Fruit fly (Drosophila melanogaster) whole organism, embryonic: ENCODE data around the gene Pgcl.
A peak's percentile ranks its signal among the peaks of the same experiment; 100 is the strongest.

Source experiments
- Antp ChIP-seq: fragments of 200-800 bp; sonication (Bioruptor generic); optimal IDR thresholded peaks from 3 replicates; lab custom pipeline; 2016; ENCODE audit warnings: missing biosample characterization, missing genetic modification characterization
- Atf3 ChIP-seq: fragments of 200-800 bp; sonication (Bioruptor generic); optimal IDR thresholded peaks from 3 replicates; lab custom pipeline; 2016; ENCODE audit warnings: missing biosample characterization, missing genetic modification characterization
- CG10267 ChIP-seq: fragments of 200-800 bp; sonication (Bioruptor generic); optimal IDR thresholded peaks from 2 replicates; lab custom pipeline; 2018; ENCODE audit warnings: missing biosample characterization, mild to moderate bottlenecking, missing genetic modification characterization, moderate library complexity
- CG10321 ChIP-seq: fragments of 200-800 bp; sonication (Bioruptor generic); IDR thresholded peaks from 2 replicates; pipeline ENCODE4 v1.3.6; 2022; ENCODE audit warnings: missing biosample characterization, missing genetic modification characterization
- CG10654 ChIP-seq: fragments of 200-800 bp; sonication (Bioruptor generic); optimal IDR thresholded peaks from 2 replicates; lab custom pipeline; 2016; ENCODE audit warnings: missing biosample characterization, missing genetic modification characterization
- CG10979 ChIP-seq: fragments of 200-800 bp; sonication (Bioruptor generic); optimal IDR thresholded peaks from 2 replicates; lab custom pipeline; 2018; ENCODE audit warnings: missing biosample characterization, mild to moderate bottlenecking, missing genetic modification characterization, moderate library complexity
- CG12219 ChIP-seq: fragments of 200-800 bp; sonication (Bioruptor generic); optimal IDR thresholded peaks from 3 replicates; lab custom pipeline; 2018; ENCODE audit warnings: missing biosample characterization, mild to moderate bottlenecking, missing genetic modification characterization
- CG14710 ChIP-seq: fragments of 200-800 bp; sonication (Bioruptor generic); optimal IDR thresholded peaks from 3 replicates; lab custom pipeline; 2019; ENCODE audit warnings: missing biosample characterization, mild to moderate bottlenecking, missing genetic modification characterization, moderate library complexity
- CG15011 ChIP-seq: fragments of 200-800 bp; sonication (Bioruptor generic); optimal IDR thresholded peaks from 3 replicates; lab custom pipeline; 2018; ENCODE audit warnings: missing biosample characterization, mild to moderate bottlenecking, missing genetic modification characterization
- CG15479 ChIP-seq: fragments of 200-800 bp; sonication (Bioruptor generic); optimal IDR thresholded peaks from 3 replicates; lab custom pipeline; 2019; ENCODE audit warnings: missing biosample characterization, mild to moderate bottlenecking, missing genetic modification characterization, moderate library complexity
- CG15696 ChIP-seq: fragments of 200-800 bp; sonication (Bioruptor generic); optimal IDR thresholded peaks from 2 replicates; lab custom pipeline; 2019; ENCODE audit warnings: missing biosample characterization, mild to moderate bottlenecking, missing genetic modification characterization, moderate library complexity
- CG16815 ChIP-seq: fragments of 200-800 bp; sonication (Bioruptor generic); optimal IDR thresholded peaks from 3 replicates; lab custom pipeline; 2017; ENCODE audit warnings: missing biosample characterization, mild to moderate bottlenecking, missing genetic modification characterization
- CG17361 ChIP-seq: fragments of 200-800 bp; sonication (Bioruptor generic); IDR thresholded peaks from 3 replicates; pipeline ENCODE4 v1.3.6; 2022; ENCODE audit warnings: missing biosample characterization, missing genetic modification characterization
- CG18262 ChIP-seq: fragments of 200-800 bp; optimal IDR thresholded peaks from 3 replicates; lab custom pipeline; 2019; ENCODE audit warnings: missing biosample characterization, mild to moderate bottlenecking, missing genetic modification characterization, moderate library complexity
- CG1832 ChIP-seq: fragments of 200-800 bp; sonication (Bioruptor generic); optimal IDR thresholded peaks from 2 replicates; lab custom pipeline; 2017; ENCODE audit warnings: missing biosample characterization, mild to moderate bottlenecking, missing genetic modification characterization, inconsistent platforms
- CG18619 ChIP-seq: fragments of 200-800 bp; sonication (Bioruptor generic); optimal IDR thresholded peaks from 3 replicates; lab custom pipeline; 2017; ENCODE audit warnings: missing biosample characterization, mild to moderate bottlenecking, missing genetic modification characterization
- CG2712 ChIP-seq: fragments of 200-800 bp; optimal IDR thresholded peaks from 3 replicates; lab custom pipeline; 2019; ENCODE audit warnings: missing biosample characterization, mild to moderate bottlenecking, missing genetic modification characterization, moderate library complexity
- CG3407 ChIP-seq: fragments of 200-800 bp; sonication (Bioruptor generic); optimal IDR thresholded peaks from 2 replicates; lab custom pipeline; 2018; ENCODE audit warnings: missing biosample characterization, mild to moderate bottlenecking, missing genetic modification characterization
- CG4617 ChIP-seq: fragments of 200-800 bp; sonication (Bioruptor generic); optimal IDR thresholded peaks from 3 replicates; lab custom pipeline; 2016; ENCODE audit warnings: missing biosample characterization, missing genetic modification characterization, borderline replicate concordance
- CG5953 ChIP-seq: fragments of 200-800 bp; sonication (Bioruptor generic); IDR thresholded peaks from 2 replicates; pipeline ENCODE4 v1.3.6; 2022; ENCODE audit warnings: missing biosample characterization, missing genetic modification characterization
- CG7357 ChIP-seq: fragments of 200-800 bp; sonication (Bioruptor generic); IDR thresholded peaks from 3 replicates; pipeline ENCODE4 v1.3.6; 2022; ENCODE audit warnings: missing biosample characterization, missing genetic modification characterization
- CG7745 ChIP-seq: fragments of 200-800 bp; sonication (Bioruptor generic); optimal IDR thresholded peaks from 2 replicates; lab custom pipeline; 2018; ENCODE audit warnings: missing biosample characterization, mild to moderate bottlenecking, missing genetic modification characterization, moderate library complexity
- CG9727 ChIP-seq: fragments of 200-800 bp; sonication (Bioruptor generic); optimal IDR thresholded peaks from 3 replicates; lab custom pipeline; 2017; ENCODE audit warnings: missing biosample characterization, mild to moderate bottlenecking, missing genetic modification characterization
- D19A ChIP-seq: fragments of 200-800 bp; optimal IDR thresholded peaks from 3 replicates; lab custom pipeline; 2019; ENCODE audit warnings: missing biosample characterization, mild to moderate bottlenecking, missing genetic modification characterization, moderate library complexity
- Dip3 ChIP-seq: fragments of 200-800 bp; sonication (Bioruptor generic); optimal IDR thresholded peaks from 3 replicates; lab custom pipeline; 2016; ENCODE audit warnings: missing biosample characterization, missing genetic modification characterization
- Ets97D ChIP-seq: fragments of 200-800 bp; sonication (Bioruptor generic); optimal IDR thresholded peaks from 3 replicates; lab custom pipeline; 2016; ENCODE audit warnings: missing biosample characterization, missing genetic modification characterization
- Gsc ChIP-seq: fragments of 200-800 bp; sonication (Bioruptor generic); IDR thresholded peaks from 2 replicates; pipeline ENCODE4 v1.3.6; 2022; ENCODE audit warnings: missing biosample characterization, missing genetic modification characterization
- HmgZ ChIP-seq: fragments of 200-800 bp; sonication (Bioruptor generic); optimal IDR thresholded peaks from 2 replicates; lab custom pipeline; 2018; ENCODE audit warnings: missing biosample characterization, mild to moderate bottlenecking, missing genetic modification characterization
- Hmx ChIP-seq: fragments of 200-800 bp; sonication (Bioruptor generic); optimal IDR thresholded peaks from 2 replicates; lab custom pipeline; 2016; ENCODE audit warnings: missing biosample characterization, missing genetic modification characterization
- Hr78 ChIP-seq, 2 experiments: fragments of 200-800 bp in 1 of 2; fragments of >200 bp in 1 of 2; sonication (Bioruptor generic) in 1 of 2; optimal IDR thresholded peaks; 2 replicates each; lab custom pipeline; 2017 to 2019; ENCODE audit warnings: missing biosample characterization in 2 of 2, missing genetic modification characterization in 2 of 2, mild to moderate bottlenecking in 1 of 2, moderate library complexity in 1 of 2
- Jarid2 ChIP-seq: fragments of 200-800 bp; sonication (Bioruptor generic); optimal IDR thresholded peaks from 3 replicates; lab custom pipeline; 2017; ENCODE audit warnings: mild to moderate bottlenecking, missing biosample characterization, missing genetic modification reagents, missing genetic modification characterization
- NFAT ChIP-seq: fragments of 200-800 bp; sonication (Bioruptor generic); IDR thresholded peaks from 2 replicates; pipeline ENCODE4 v1.3.6; 2022; ENCODE audit warnings: missing biosample characterization, missing genetic modification characterization
- Oli ChIP-seq: fragments of 200-800 bp; sonication (Bioruptor generic); optimal IDR thresholded peaks from 2 replicates; lab custom pipeline; 2018; ENCODE audit warnings: missing biosample characterization, mild to moderate bottlenecking, missing genetic modification characterization, moderate library complexity
- Pdp1 ChIP-seq, 2 experiments: fragments of 200-800 bp; sonication (Bioruptor generic); optimal IDR thresholded peaks; 3 replicates each; lab custom pipeline; 2016; ENCODE audit warnings: missing biosample characterization in 2 of 2, missing genetic modification characterization in 2 of 2, mild to moderate bottlenecking in 1 of 2, moderate library complexity in 1 of 2
- Sox100B ChIP-seq: fragments of 200-800 bp; sonication (Bioruptor generic); optimal IDR thresholded peaks from 3 replicates; lab custom pipeline; 2018; ENCODE audit warnings: missing biosample characterization, mild to moderate bottlenecking, missing genetic modification characterization
- Vsx1 ChIP-seq: fragments of 200-800 bp; sonication (Bioruptor generic); optimal IDR thresholded peaks from 2 replicates; lab custom pipeline; 2017; ENCODE audit warnings: missing biosample characterization, mild to moderate bottlenecking, missing genetic modification characterization, missing genetic modification reagents
- dmrt11E ChIP-seq: fragments of 200-800 bp; sonication (Bioruptor generic); optimal IDR thresholded peaks from 3 replicates; lab custom pipeline; 2018; ENCODE audit warnings: missing biosample characterization, mild to moderate bottlenecking, missing genetic modification characterization, moderate library complexity
- gcm ChIP-seq: fragments of 200-800 bp; sonication (Bioruptor generic); optimal IDR thresholded peaks from 2 replicates; lab custom pipeline; 2019; ENCODE audit warnings: missing biosample characterization, mild to moderate bottlenecking, missing genetic modification characterization, moderate library complexity
- gem ChIP-seq: fragments of 200-800 bp; sonication (Bioruptor generic); optimal IDR thresholded peaks from 2 replicates; lab custom pipeline; 2019; ENCODE audit warnings: missing biosample characterization, mild to moderate bottlenecking, missing genetic modification characterization, moderate library complexity
- ind ChIP-seq: fragments of 200-800 bp; sonication (Bioruptor generic); optimal IDR thresholded peaks from 3 replicates; lab custom pipeline; 2016; ENCODE audit warnings: missing biosample characterization, missing genetic modification characterization
- lab ChIP-seq: fragments of 200-800 bp; sonication (Bioruptor generic); optimal IDR thresholded peaks from 3 replicates; lab custom pipeline; 2017; ENCODE audit warnings: missing biosample characterization, missing genetic modification characterization, mild to moderate bottlenecking, moderate library complexity, missing genetic modification reagents
- lmd ChIP-seq: fragments of 200-800 bp; sonication (Bioruptor generic); IDR thresholded peaks from 2 replicates; pipeline ENCODE4 v1.3.6; 2022; ENCODE audit warnings: missing biosample characterization, missing genetic modification characterization
- lola ChIP-seq, 3 experiments: fragments of >200 bp in 2 of 3; fragments of 200-800 bp in 1 of 3; sonication (Bioruptor generic) in 1 of 3; optimal IDR thresholded peaks; 2 replicates each; lab custom pipeline; 2017 to 2019; ENCODE audit warnings: missing biosample characterization in 3 of 3, missing genetic modification characterization in 3 of 3, mild to moderate bottlenecking in 1 of 3, moderate library complexity in 1 of 3
- nau ChIP-seq: fragments of 200-800 bp; sonication (Bioruptor generic); optimal IDR thresholded peaks from 3 replicates; lab custom pipeline; 2017; ENCODE audit warnings: missing biosample characterization, mild to moderate bottlenecking, missing genetic modification characterization, missing genetic modification reagents
- pho ChIP-seq: fragments of 200-800 bp; sonication (Bioruptor generic); optimal IDR thresholded peaks from 2 replicates; lab custom pipeline; 2016; ENCODE audit warnings: missing biosample characterization, missing genetic modification characterization
- ro ChIP-seq: fragments of 200-800 bp; sonication (Bioruptor generic); IDR thresholded peaks from 2 replicates; pipeline ENCODE4 v1.3.6; 2022; ENCODE audit warnings: missing biosample characterization, missing genetic modification characterization
- sens ChIP-seq: fragments of 200-800 bp; sonication (Bioruptor generic); peaks from one replicate; lab custom pipeline; 2016; ENCODE audit warnings: missing biosample characterization, missing genetic modification characterization
- vvl ChIP-seq: fragments of 200-800 bp; sonication (Bioruptor generic); IDR thresholded peaks from 2 replicates; pipeline ENCODE4 v1.3.6; 2022; ENCODE audit warnings: missing biosample characterization, missing genetic modification characterization
- zen ChIP-seq: fragments of 200-800 bp; sonication (Bioruptor generic); optimal IDR thresholded peaks from 3 replicates; lab custom pipeline; 2018; ENCODE audit warnings: missing biosample characterization, mild to moderate bottlenecking, missing genetic modification characterization, moderate library complexity

The Pgcl gene

DNA sequence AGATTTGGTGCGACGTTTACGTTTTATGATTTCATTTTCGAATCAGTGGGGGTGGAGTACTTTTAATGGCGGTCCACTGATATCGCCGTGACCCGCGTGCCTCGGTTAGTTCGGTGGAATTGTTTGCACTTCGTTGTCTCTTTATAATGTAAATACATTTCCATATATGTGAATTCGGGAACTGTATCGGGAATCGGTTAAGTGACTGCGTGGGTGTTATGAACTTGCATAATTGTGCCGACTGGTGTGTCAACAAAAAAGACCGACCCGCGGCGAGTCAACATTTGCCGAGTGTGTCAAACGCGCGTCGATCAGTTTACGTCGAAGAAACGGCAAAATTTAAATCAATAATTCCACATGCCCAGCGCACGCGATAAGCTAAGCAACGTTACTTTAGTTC is 13.9 kb downstream of the Pgcl start:
- TF ChIP-seq Sox100B (GFP tag; lab: Kevin White, UChicago): no peak
- no peak for TF ChIP-seq CG1832 (GFP tag; lab: Kevin White, UChicago)
- no peak for TF ChIP-seq Ets97D
- TF ChIP-seq CG10654 (GFP tag; lab: Kevin White, UChicago): no peak
- TF ChIP-seq CG7745: no peak
- TF ChIP-seq Antp (GFP tag; lab: Kevin White, UChicago): no peak
- TF ChIP-seq CG15696 (tag; lab: Kevin White, UChicago): peak; percentile 53
- TF ChIP-seq Gsc (GFP tag; lab: Robert Waterston, UW): no peak
- TF ChIP-seq Hr78 (GFP tag; optimal IDR thresholded peaks at IDR 0.05; lab: Kevin White, UChicago): peak in 1 of 2 experiments; percentile 60
- no peak for TF ChIP-seq Hmx (GFP tag; lab: Kevin White, UChicago)
- no peak for TF ChIP-seq CG7357
- no peak for TF ChIP-seq D19A (tag; lab: Kevin White, UChicago)
- peak in 1 of 2 experiments; percentile 42 for TF ChIP-seq Pdp1 (GFP tag; optimal IDR thresholded peaks at IDR 0.05; lab: Kevin White, UChicago)
- TF ChIP-seq CG18619: no peak
- TF ChIP-seq gcm (GFP tag; lab: Kevin White, UChicago): peak; percentile 14
- TF ChIP-seq Oli (tag; lab: Kevin White, UChicago): no peak
- no peak for TF ChIP-seq ro
- TF ChIP-seq lab (GFP tag; lab: Kevin White, UChicago): no peak
- TF ChIP-seq nau (GFP tag; lab: Kevin White, UChicago): no peak
- peak; percentile 67 for TF ChIP-seq CG15479
- TF ChIP-seq lmd (GFP tag; lab: Robert Waterston, UW): no peak
- no peak for TF ChIP-seq NFAT

DNA sequence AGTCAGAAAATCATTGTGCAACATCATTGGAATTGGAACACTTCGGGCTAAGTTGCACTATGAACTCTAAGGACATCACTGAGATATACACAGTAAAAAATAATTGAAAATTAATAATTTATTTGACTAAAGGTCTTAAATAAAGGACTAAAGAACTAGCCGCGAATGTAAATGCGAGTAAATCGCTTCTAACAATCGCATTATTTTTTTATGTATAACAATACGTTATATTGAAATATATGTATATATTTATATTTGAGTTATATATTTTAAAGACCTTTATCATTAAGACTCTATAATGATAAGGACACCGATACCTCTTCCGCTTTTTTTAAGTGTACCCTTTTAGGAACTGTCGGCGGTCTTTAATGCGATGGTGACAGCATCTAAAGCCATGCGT is 22.9 kb downstream of the Pgcl start:
- TF ChIP-seq ind: no peak
- peak; percentile 26 for TF ChIP-seq CG2712 (tag; lab: Kevin White, UChicago)
- peak in 1 of 3 experiments; percentile 30 for TF ChIP-seq lola (GFP tag; optimal IDR thresholded peaks at IDR 0.05; lab: Kevin White, UChicago)
- TF ChIP-seq CG9727 (GFP tag; lab: Kevin White, UChicago): peak; percentile 36
- no peak for TF ChIP-seq CG4617 (GFP tag; lab: Kevin White, UChicago)
- TF ChIP-seq ro: no peak
- TF ChIP-seq pho (GFP tag; lab: Kevin White, UChicago): no peak
- TF ChIP-seq CG16815 (GFP tag; lab: Kevin White, UChicago): no peak
- peak; percentile 35 for TF ChIP-seq CG10979 (tag; lab: Kevin White, UChicago)
- peak; percentile 5 for TF ChIP-seq sens (GFP tag; lab: Kevin White, UChicago)
- no peak for TF ChIP-seq HmgZ (tag; lab: Kevin White, UChicago)
- peak; percentile 12 for TF ChIP-seq gem
- no peak for TF ChIP-seq CG15011 (GFP tag; lab: Kevin White, UChicago)
- TF ChIP-seq CG12219 (GFP tag; lab: Kevin White, UChicago): no peak
- no peak for TF ChIP-seq Jarid2
- TF ChIP-seq CG15696 (tag; lab: Kevin White, UChicago): peak; percentile 63
- peak; percentile 1 for TF ChIP-seq CG10267 (tag; lab: Kevin White, UChicago)
- no peak for TF ChIP-seq CG10321 (GFP tag; lab: Robert Waterston, UW)
- TF ChIP-seq CG18262 (tag; lab: Kevin White, UChicago): peak; percentile 25
- no peak for TF ChIP-seq Dip3 (GFP tag; lab: Kevin White, UChicago)
- peak; percentile 42 for TF ChIP-seq dmrt11E (tag; lab: Kevin White, UChicago)
- TF ChIP-seq vvl (GFP tag; lab: Robert Waterston, UW): no peak
- TF ChIP-seq zen (tag; lab: Kevin White, UChicago): peak; percentile 49
- 0 out of 3 replicates have a peak, but pooled peaks have one; percentile 14 for TF ChIP-seq CG17361
- no peak for TF ChIP-seq CG5953 (GFP tag; lab: Robert Waterston, UW)
- TF ChIP-seq Vsx1 (GFP tag; lab: Kevin White, UChicago): no peak
- no peak for TF ChIP-seq Atf3 (GFP tag; lab: Kevin White, UChicago)
- peak; percentile 24 for TF ChIP-seq CG14710
- TF ChIP-seq CG3407 (GFP tag; lab: Kevin White, UChicago): no peak
